Worm (Caenorhabditis elegans) whole organism, late embryonic: ENCODE measurements around the gene lin-45.

ENCODE experiments used
- C38D4.7 ChIP-seq: fragments of 200-800 bp; sonication (Bioruptor generic); optimal IDR thresholded peaks from 2 replicates; lab custom pipeline; 2018; ENCODE audit warnings: mild to moderate bottlenecking, missing genetic modification characterization, moderate library complexity, missing compliant biosample characterization
- K02D7.2 ChIP-seq: sonication (generic microtip); optimal IDR thresholded peaks from 2 replicates; lab custom pipeline; 2017; ENCODE audit warnings: mild to moderate bottlenecking, missing genetic modification characterization, missing compliant biosample characterization
- ama-1 ChIP-seq: fragments of 150-350 bp; optimal IDR thresholded peaks from 2 replicates; lab custom pipeline; 2014
- ceh-24 ChIP-seq: sonication (generic microtip); optimal IDR thresholded peaks from 2 replicates; lab custom pipeline; 2016; ENCODE audit warnings: mild to moderate bottlenecking, missing genetic modification characterization, missing compliant biosample characterization
- ceh-48 ChIP-seq: sonication (generic microtip); optimal IDR thresholded peaks from 2 replicates; lab custom pipeline; 2016; ENCODE audit warnings: missing genetic modification characterization, inconsistent platforms, missing compliant biosample characterization
- dmd-4 ChIP-seq: sonication (generic microtip); optimal IDR thresholded peaks from 2 replicates; lab custom pipeline; 2016; ENCODE audit warnings: borderline replicate concordance, missing genetic modification characterization, missing compliant biosample characterization
- ets-4 ChIP-seq: sonication (generic microtip); optimal IDR thresholded peaks from 2 replicates; lab custom pipeline; 2016; ENCODE audit warnings: missing genetic modification characterization, missing compliant biosample characterization
- nhr-11 ChIP-seq: fragments of 150-350 bp; optimal IDR thresholded peaks from 2 replicates; lab custom pipeline; 2014; ENCODE audit warnings: missing biosample characterization, missing genetic modification characterization
- pha-4 ChIP-seq: fragments of 150-350 bp; optimal IDR thresholded peaks from 2 replicates; lab custom pipeline; 2018; ENCODE audit warnings: missing biosample characterization, missing genetic modification reagents, missing genetic modification characterization
- pqm-1 ChIP-seq: sonication (generic microtip); optimal IDR thresholded peaks from 2 replicates; lab custom pipeline; 2016; ENCODE audit warnings: missing genetic modification characterization, missing compliant biosample characterization
- tbx-2 ChIP-seq: sonication (generic microtip); optimal IDR thresholded peaks from 2 replicates; lab custom pipeline; 2016; ENCODE audit warnings: missing genetic modification characterization, missing compliant biosample characterization
- unc-42 ChIP-seq: sonication (generic microtip); optimal IDR thresholded peaks from 2 replicates; lab custom pipeline; 2016; ENCODE audit warnings: missing genotype, missing genetic modification characterization, missing compliant biosample characterization

DNA sequence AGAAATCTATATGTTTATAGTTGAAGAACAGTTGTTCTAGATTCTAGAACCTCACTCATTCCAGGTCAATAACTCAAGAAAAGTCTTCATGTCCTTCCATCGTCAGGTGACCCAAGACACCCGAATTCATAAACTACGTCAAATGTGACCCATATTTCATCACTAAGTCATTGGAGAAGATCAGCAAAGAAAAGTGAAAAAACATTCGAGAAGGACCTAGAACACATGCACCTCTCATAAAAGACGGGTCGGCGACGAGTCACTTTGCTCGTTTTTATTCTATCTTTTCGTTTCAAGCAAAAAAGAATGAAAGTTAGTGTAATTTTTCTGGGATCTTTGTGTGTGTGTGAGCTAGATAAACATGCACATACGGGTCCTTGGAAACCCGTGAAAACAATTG is 2.8 kb upstream of the lin-45 start:
- TF ChIP-seq ama-1 (lab: Kevin White, UChicago) (no peak), ets-4 (no peak), C38D4.7 (GFP tag; lab: Kevin White, UChicago) (no peak), K02D7.2 (tag; lab: Kevin White, UChicago) (no peak), pha-4 (tag; lab: Kevin White, UChicago) (no peak), tbx-2 (no peak), ceh-48 (no peak), pqm-1 (tag; lab: Kevin White, UChicago) (no peak), nhr-11 (tag; lab: Kevin White, UChicago) (no peak), dmd-4 (tag; lab: Kevin White, UChicago) (no peak), unc-42 (tag; lab: Kevin White, UChicago) (no peak), ceh-24 (no peak)
